Fruit fly (Drosophila melanogaster): ENCODE data around the gene ATPsynE.

Gene ATPsynE

DNA sequence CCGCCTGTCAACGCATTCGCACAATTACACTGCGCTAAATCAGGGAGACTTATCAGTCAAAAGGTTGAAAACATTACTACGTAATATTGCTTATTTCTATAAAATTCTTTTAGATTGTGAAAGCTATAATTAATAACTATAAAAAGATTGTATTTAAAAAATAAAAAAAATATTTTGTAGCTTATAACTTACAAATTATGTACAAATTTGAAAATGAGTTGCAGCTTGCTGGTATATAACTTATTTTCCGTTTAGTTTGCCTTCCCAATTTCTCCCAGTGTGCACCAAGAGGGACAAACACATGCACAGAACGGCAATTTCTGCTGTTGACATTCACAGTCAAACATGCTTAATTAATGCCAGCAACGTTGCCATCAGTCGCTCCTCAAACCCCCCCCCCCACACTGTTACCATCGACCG is 27.0 kb downstream of the ATPsynE start (continued):
- peak; percentile 78 for TF ChIP-seq unpg (GFP tag; optimal IDR thresholded peaks at IDR 0.05)
- peak; percentile 89 for TF ChIP-seq CG17361 (GFP tag; IDR thresholded peaks at IDR 0.05)
- TF ChIP-seq dysf (GFP tag; IDR thresholded peaks at IDR 0.05): peak; percentile 81; the same call in 2 of the 3 replicates
- peak; percentile 41 for TF ChIP-seq CG1529 (GFP tag; optimal IDR thresholded peaks at IDR 0.05)
- TF ChIP-seq Scr (GFP tag; IDR thresholded peaks at IDR 0.05; ENCODE audit: partially characterized antibody): no peak
- peak; percentile 49 for TF ChIP-seq CG18476 (GFP tag; optimal IDR thresholded peaks at IDR 0.05)
- TF ChIP-seq CG1603 (tag; optimal IDR thresholded peaks at IDR 0.05): no peak
- no peak for TF ChIP-seq CG13624 (GFP tag; optimal IDR thresholded peaks at IDR 0.05)
- no peak for TF ChIP-seq bbx (GFP tag; IDR thresholded peaks at IDR 0.05; ENCODE audit: partially characterized antibody)
- no peak for TF ChIP-seq chinmo (GFP tag; IDR thresholded peaks at IDR 0.05; ENCODE audit: partially characterized antibody)
- TF ChIP-seq CG2712 (tag; optimal IDR thresholded peaks at IDR 0.05): peak; percentile 88
- TF ChIP-seq sqz (GFP tag; optimal IDR thresholded peaks at IDR 0.05): peak; percentile 62
- TF ChIP-seq Spps (tag; optimal IDR thresholded peaks at IDR 0.05): peak; percentile 48
- peak; percentile 47 for TF ChIP-seq CG10654 (GFP tag; optimal IDR thresholded peaks at IDR 0.05)
- no peak for TF ChIP-seq kay (GFP tag; optimal IDR thresholded peaks at IDR 0.05)
- TF ChIP-seq CG1647 (GFP tag; optimal IDR thresholded peaks at IDR 0.05): no peak
- TF ChIP-seq disco-r (GFP tag; optimal IDR thresholded peaks at IDR 0.05): no peak
- no peak for TF ChIP-seq pan (optimal IDR thresholded peaks at IDR 0.05)
- peak in 1 of 2 experiments; percentile 51 for TF ChIP-seq pan (GFP tag; optimal IDR thresholded peaks at IDR 0.05 in 1 of 2, IDR thresholded peaks at IDR 0.05 in 1 of 2)
- TF ChIP-seq B-H1 (GFP tag; IDR thresholded peaks at IDR 0.05): peak; percentile 62; the same call in 2 of the 3 replicates
- TF ChIP-seq CG2875 (GFP tag; optimal IDR thresholded peaks at IDR 0.05): peak; percentile 25
- TF ChIP-seq CoRest (tag; optimal IDR thresholded peaks at IDR 0.05): peak; percentile 77
- no peak for TF ChIP-seq Lhr (GFP tag; optimal IDR thresholded peaks at IDR 0.05)
- peak; percentile 43 for TF ChIP-seq run (tag; optimal IDR thresholded peaks at IDR 0.05)
- no peak for TF ChIP-seq CG2889 (GFP tag; IDR thresholded peaks at IDR 0.05)
- no peak for TF ChIP-seq CG6272 (GFP tag; IDR thresholded peaks at IDR 0.05)
- TF ChIP-seq zen2 (GFP tag; IDR thresholded peaks at IDR 0.05; ENCODE audit: partially characterized antibody): no peak
- TF ChIP-seq Lpt (GFP tag; optimal IDR thresholded peaks at IDR 0.05): no peak
- TF ChIP-seq Oli (tag; optimal IDR thresholded peaks at IDR 0.05): peak; percentile 74
- TF ChIP-seq lmd (GFP tag; IDR thresholded peaks at IDR 0.05): peak; percentile 70
- peak; percentile 58 for TF ChIP-seq Med (GFP tag)
- no peak for TF ChIP-seq CG4707 (GFP tag; optimal IDR thresholded peaks at IDR 0.05)
- TF ChIP-seq usp (GFP tag; optimal IDR thresholded peaks at IDR 0.05): no peak
- TF ChIP-seq Ets97D (GFP tag; optimal IDR thresholded peaks at IDR 0.05): no peak
- TF ChIP-seq CG32772 (GFP tag; IDR thresholded peaks at IDR 0.05): peak; percentile 60; the same call in 1 of the 2 replicates
- TF ChIP-seq CG17359 (tag; optimal IDR thresholded peaks at IDR 0.05): peak; percentile 75
- TF ChIP-seq CG13775 (GFP tag; optimal IDR thresholded peaks at IDR 0.05): peak; percentile 49
- TF ChIP-seq mirr (GFP tag; optimal IDR thresholded peaks at IDR 0.05): peak; percentile 17
- no peak for TF ChIP-seq Mad (GFP tag; optimal IDR thresholded peaks at IDR 0.05)
- TF ChIP-seq sd (tag; optimal IDR thresholded peaks at IDR 0.05): peak; percentile 22
- TF ChIP-seq CG12071 (GFP tag; optimal IDR thresholded peaks at IDR 0.05): peak; percentile 39
- no peak for TF ChIP-seq stwl (tag; optimal IDR thresholded peaks at IDR 0.05)
- no peak for TF ChIP-seq btn (GFP tag; optimal IDR thresholded peaks at IDR 0.05)
- peak; percentile 45 for TF ChIP-seq CG14050 (GFP tag; IDR thresholded peaks at IDR 0.05)
- TF ChIP-seq bsh (GFP tag; optimal IDR thresholded peaks at IDR 0.05): peak; percentile 58 to 60
- TF ChIP-seq kni (GFP tag; optimal IDR thresholded peaks at IDR 0.05): no peak
- TF ChIP-seq odd (GFP tag; optimal IDR thresholded peaks at IDR 0.05): peak; percentile 63
- TF ChIP-seq CG9609 (GFP tag; optimal IDR thresholded peaks at IDR 0.05): no peak
- no peak for TF ChIP-seq CG31224 (GFP tag; IDR thresholded peaks at IDR 0.05)
- TF ChIP-seq sug (tag; optimal IDR thresholded peaks at IDR 0.05): peak; percentile 60
- no peak for TF ChIP-seq vfl (GFP tag; optimal IDR thresholded peaks at IDR 0.05)
